Fruit fly (Drosophila melanogaster) whole organism, embryonic: ENCODE results near the gene QC.

Source experiments
- Atf6 ChIP-seq: fragments of 200-800 bp; sonication (Bioruptor generic); IDR thresholded peaks from 2 replicates; pipeline ENCODE4 v1.3.6; 2022; ENCODE audit warnings: missing biosample characterization, missing genetic modification characterization
- CG10462 ChIP-seq: fragments of 200-800 bp; sonication (Bioruptor generic); optimal IDR thresholded peaks from 2 replicates; lab custom pipeline; 2016; ENCODE audit warnings: missing biosample characterization, missing genetic modification characterization
- CG10959 ChIP-seq: fragments of 200-800 bp; sonication (Bioruptor generic); IDR thresholded peaks from 2 replicates; pipeline ENCODE4 v1.3.6; 2022; ENCODE audit warnings: missing biosample characterization, missing genetic modification characterization
- CG10979 ChIP-seq: fragments of 200-800 bp; sonication (Bioruptor generic); optimal IDR thresholded peaks from 2 replicates; lab custom pipeline; 2018; ENCODE audit warnings: missing biosample characterization, mild to moderate bottlenecking, missing genetic modification characterization, moderate library complexity
- CG11398 ChIP-seq: fragments of 200-800 bp; sonication (Bioruptor generic); optimal IDR thresholded peaks from 2 replicates; lab custom pipeline; 2016; ENCODE audit warnings: missing biosample characterization, missing genetic modification characterization
- CG12744 ChIP-seq: fragments of 200-800 bp; sonication (Bioruptor generic); optimal IDR thresholded peaks from 2 replicates; lab custom pipeline; 2016; ENCODE audit warnings: missing biosample characterization, missing genetic modification characterization
- CG13424 ChIP-seq: fragments of 200-800 bp; sonication (Bioruptor generic); optimal IDR thresholded peaks from 2 replicates; lab custom pipeline; 2019; ENCODE audit warnings: missing biosample characterization, mild to moderate bottlenecking, missing genetic modification characterization, moderate library complexity
- CG14710 ChIP-seq: fragments of 200-800 bp; sonication (Bioruptor generic); optimal IDR thresholded peaks from 3 replicates; lab custom pipeline; 2019; ENCODE audit warnings: missing biosample characterization, mild to moderate bottlenecking, missing genetic modification characterization, moderate library complexity
- CG15514 ChIP-seq: fragments of 200-800 bp; sonication (Bioruptor generic); optimal IDR thresholded peaks from 3 replicates; lab custom pipeline; 2017; ENCODE audit warnings: missing biosample characterization, missing genetic modification characterization, mild to moderate bottlenecking, moderate library complexity, missing genetic modification reagents
- CG15696 ChIP-seq: fragments of 200-800 bp; sonication (Bioruptor generic); optimal IDR thresholded peaks from 2 replicates; lab custom pipeline; 2019; ENCODE audit warnings: missing biosample characterization, mild to moderate bottlenecking, missing genetic modification characterization, moderate library complexity
- CG16813 ChIP-seq: fragments of 200-800 bp; sonication (Bioruptor generic); IDR thresholded peaks from 3 replicates; pipeline ENCODE4 v1.3.6; 2022; ENCODE audit warnings: missing biosample characterization, missing genetic modification characterization; ENCODE audit not compliant: partially characterized antibody
- CG17328 ChIP-seq: fragments of 200-800 bp; sonication (Bioruptor generic); IDR thresholded peaks from 2 replicates; pipeline ENCODE4 v1.3.6; 2022; ENCODE audit warnings: missing biosample characterization, missing genetic modification characterization
- CG17829 ChIP-seq: fragments of 200-800 bp; optimal IDR thresholded peaks from 2 replicates; lab custom pipeline; 2019; ENCODE audit warnings: missing biosample characterization, mild to moderate bottlenecking, missing genetic modification characterization, moderate library complexity
- CG1832 ChIP-seq: fragments of 200-800 bp; sonication (Bioruptor generic); optimal IDR thresholded peaks from 2 replicates; lab custom pipeline; 2017; ENCODE audit warnings: missing biosample characterization, mild to moderate bottlenecking, missing genetic modification characterization, inconsistent platforms
- CG18619 ChIP-seq: fragments of 200-800 bp; sonication (Bioruptor generic); optimal IDR thresholded peaks from 3 replicates; lab custom pipeline; 2017; ENCODE audit warnings: missing biosample characterization, mild to moderate bottlenecking, missing genetic modification characterization
- CG2875 ChIP-seq: fragments of 200-800 bp; sonication (Bioruptor generic); optimal IDR thresholded peaks from 2 replicates; lab custom pipeline; 2017; ENCODE audit warnings: missing biosample characterization, mild to moderate bottlenecking, missing genetic modification characterization, missing genetic modification reagents
- CG4328 ChIP-seq: fragments of 200-800 bp; sonication (Bioruptor generic); optimal IDR thresholded peaks from 3 replicates; lab custom pipeline; 2017; ENCODE audit warnings: missing biosample characterization, missing genetic modification reagents, missing genetic modification characterization
- CG4707 ChIP-seq: fragments of 200-800 bp; sonication (Bioruptor generic); optimal IDR thresholded peaks from 2 replicates; lab custom pipeline; 2018; ENCODE audit warnings: missing biosample characterization, mild to moderate bottlenecking, missing genetic modification characterization, moderate library complexity
- Camta ChIP-seq: fragments of 200-800 bp; sonication (Bioruptor generic); optimal IDR thresholded peaks from 2 replicates; lab custom pipeline; 2016; ENCODE audit warnings: missing biosample characterization, missing genetic modification characterization
- D19B ChIP-seq: fragments of 200-800 bp; sonication (Bioruptor generic); optimal IDR thresholded peaks from 2 replicates; lab custom pipeline; 2017; ENCODE audit warnings: missing biosample characterization, mild to moderate bottlenecking, missing genetic modification characterization
- Dref ChIP-seq: fragments of 200-800 bp; sonication (Bioruptor generic); IDR thresholded peaks from 2 replicates; pipeline ENCODE4 v1.3.6; 2022; ENCODE audit warnings: missing biosample characterization, missing genetic modification characterization
- Fer2 ChIP-seq: fragments of 200-800 bp; sonication (Bioruptor generic); optimal IDR thresholded peaks from 2 replicates; lab custom pipeline; 2018; ENCODE audit warnings: missing biosample characterization, mild to moderate bottlenecking, missing genetic modification characterization, moderate library complexity
- H2.0 ChIP-seq: fragments of 200-800 bp; sonication (Bioruptor generic); IDR thresholded peaks from 2 replicates; pipeline ENCODE4 v1.3.6; 2022; ENCODE audit warnings: missing biosample characterization, missing genetic modification characterization
- HmgZ ChIP-seq: fragments of 200-800 bp; sonication (Bioruptor generic); optimal IDR thresholded peaks from 2 replicates; lab custom pipeline; 2018; ENCODE audit warnings: missing biosample characterization, mild to moderate bottlenecking, missing genetic modification characterization
- MTF-1 ChIP-seq: fragments of 200-800 bp; sonication (Bioruptor generic); optimal IDR thresholded peaks from 2 replicates; lab custom pipeline; 2018; ENCODE audit warnings: missing biosample characterization, mild to moderate bottlenecking, missing genetic modification characterization, borderline replicate concordance
- Nf-YA ChIP-seq: fragments of 200-800 bp; sonication (Bioruptor generic); IDR thresholded peaks from 2 replicates; pipeline ENCODE4 v1.3.6; 2022; ENCODE audit warnings: missing biosample characterization, missing genetic modification characterization
- Oli ChIP-seq: fragments of 200-800 bp; sonication (Bioruptor generic); optimal IDR thresholded peaks from 2 replicates; lab custom pipeline; 2018; ENCODE audit warnings: missing biosample characterization, mild to moderate bottlenecking, missing genetic modification characterization, moderate library complexity
- Scr ChIP-seq: fragments of 200-800 bp; sonication (Bioruptor generic); IDR thresholded peaks from 2 replicates; pipeline ENCODE4 v1.3.6; 2022; ENCODE audit warnings: missing biosample characterization, missing genetic modification characterization; ENCODE audit not compliant: partially characterized antibody
- Taf1 ChIP-seq: fragments of 200-800 bp; sonication (Bioruptor generic); IDR thresholded peaks from 2 replicates; pipeline ENCODE4 v1.3.6; 2022; ENCODE audit warnings: missing biosample characterization, missing genetic modification characterization
- al ChIP-seq: fragments of 200-800 bp; sonication (Bioruptor generic); IDR thresholded peaks from 2 replicates; pipeline ENCODE4 v1.3.6; 2022; ENCODE audit warnings: missing biosample characterization, missing genetic modification characterization
- ara ChIP-seq: fragments of 200-800 bp; sonication (Bioruptor generic); IDR thresholded peaks from 2 replicates; pipeline ENCODE4 v1.3.6; 2022; ENCODE audit warnings: missing biosample characterization, missing genetic modification characterization
- cato ChIP-seq: fragments of 200-800 bp; sonication (Bioruptor generic); optimal IDR thresholded peaks from 2 replicates; lab custom pipeline; 2016; ENCODE audit warnings: missing biosample characterization, missing genetic modification characterization, borderline replicate concordance
- ci ChIP-seq: fragments of 200-800 bp; sonication (Bioruptor generic); IDR thresholded peaks from 3 replicates; pipeline ENCODE4 v1.3.6; 2022; ENCODE audit warnings: missing biosample characterization, missing genetic modification characterization
- crc ChIP-seq: fragments of 200-800 bp; sonication (Bioruptor generic); optimal IDR thresholded peaks from 2 replicates; lab custom pipeline; 2016; ENCODE audit warnings: missing biosample characterization, missing genetic modification characterization
- dysf ChIP-seq: fragments of 200-800 bp; sonication (Bioruptor generic); IDR thresholded peaks from 3 replicates; pipeline ENCODE4 v1.3.6; 2022; ENCODE audit warnings: missing biosample characterization, missing genetic modification characterization
- eve ChIP-seq, 2 experiments: fragments of >200 bp; optimal IDR thresholded peaks; 2 replicates each; lab custom pipeline; 2017; ENCODE audit warnings: missing biosample characterization in 2 of 2, missing genetic modification characterization in 2 of 2
- insv ChIP-seq, 2 experiments: fragments of 200-800 bp; sonication (Bioruptor generic); optimal IDR thresholded peaks; 3 replicates each; lab custom pipeline; 2016 to 2018; ENCODE audit warnings: missing biosample characterization in 2 of 2, missing genetic modification characterization in 2 of 2
- kay ChIP-seq: fragments of 200-800 bp; sonication (Bioruptor generic); optimal IDR thresholded peaks from 2 replicates; lab custom pipeline; 2016; ENCODE audit warnings: missing biosample characterization, missing genetic modification characterization
- kni ChIP-seq: fragments of 200-800 bp; sonication (Bioruptor generic); optimal IDR thresholded peaks from 3 replicates; lab custom pipeline; 2017; ENCODE audit warnings: mild to moderate bottlenecking, missing biosample characterization, missing genetic modification reagents, missing genetic modification characterization
- mld ChIP-seq: fragments of 200-800 bp; sonication (Bioruptor generic); IDR thresholded peaks from 3 replicates; pipeline ENCODE4 v1.3.6; 2022; ENCODE audit warnings: missing biosample characterization, missing genetic modification characterization; ENCODE audit not compliant: partially characterized antibody
- psq ChIP-seq: fragments of 200-800 bp; sonication (Bioruptor generic); optimal IDR thresholded peaks from 2 replicates; lab custom pipeline; 2017; ENCODE audit warnings: missing biosample characterization, missing genetic modification characterization
- seq ChIP-seq: fragments of 200-800 bp; sonication (Bioruptor generic); IDR thresholded peaks from 2 replicates; pipeline ENCODE4 v1.3.6; 2022; ENCODE audit warnings: missing biosample characterization, missing genetic modification characterization
- stc ChIP-seq: fragments of 200-800 bp; sonication (Bioruptor generic); IDR thresholded peaks from 2 replicates; pipeline ENCODE4 v1.3.6; 2022; ENCODE audit warnings: missing biosample characterization, missing genetic modification characterization
- stwl ChIP-seq: fragments of 200-800 bp; sonication (Bioruptor generic); optimal IDR thresholded peaks from 3 replicates; lab custom pipeline; 2018; ENCODE audit warnings: missing biosample characterization, mild to moderate bottlenecking, missing genetic modification characterization, moderate library complexity
- tna ChIP-seq: fragments of 200-800 bp; sonication (Bioruptor generic); IDR thresholded peaks from 2 replicates; pipeline ENCODE4 v1.3.6; 2022; ENCODE audit warnings: missing biosample characterization, missing genetic modification characterization; ENCODE audit not compliant: partially characterized antibody
- trh ChIP-seq: fragments of 200-800 bp; sonication (Bioruptor generic); optimal IDR thresholded peaks from 2 replicates; lab custom pipeline; 2016; ENCODE audit warnings: missing biosample characterization, missing genetic modification characterization
- wek ChIP-seq: fragments of 200-800 bp; sonication (Bioruptor generic); optimal IDR thresholded peaks from 3 replicates; lab custom pipeline; 2018; ENCODE audit warnings: missing biosample characterization, mild to moderate bottlenecking, missing genetic modification characterization, moderate library complexity
- zf30C ChIP-seq: fragments of 200-800 bp; sonication (Bioruptor generic); optimal IDR thresholded peaks from 3 replicates; lab custom pipeline; 2018; ENCODE audit warnings: missing biosample characterization, mild to moderate bottlenecking, missing genetic modification characterization

The QC gene

DNA sequence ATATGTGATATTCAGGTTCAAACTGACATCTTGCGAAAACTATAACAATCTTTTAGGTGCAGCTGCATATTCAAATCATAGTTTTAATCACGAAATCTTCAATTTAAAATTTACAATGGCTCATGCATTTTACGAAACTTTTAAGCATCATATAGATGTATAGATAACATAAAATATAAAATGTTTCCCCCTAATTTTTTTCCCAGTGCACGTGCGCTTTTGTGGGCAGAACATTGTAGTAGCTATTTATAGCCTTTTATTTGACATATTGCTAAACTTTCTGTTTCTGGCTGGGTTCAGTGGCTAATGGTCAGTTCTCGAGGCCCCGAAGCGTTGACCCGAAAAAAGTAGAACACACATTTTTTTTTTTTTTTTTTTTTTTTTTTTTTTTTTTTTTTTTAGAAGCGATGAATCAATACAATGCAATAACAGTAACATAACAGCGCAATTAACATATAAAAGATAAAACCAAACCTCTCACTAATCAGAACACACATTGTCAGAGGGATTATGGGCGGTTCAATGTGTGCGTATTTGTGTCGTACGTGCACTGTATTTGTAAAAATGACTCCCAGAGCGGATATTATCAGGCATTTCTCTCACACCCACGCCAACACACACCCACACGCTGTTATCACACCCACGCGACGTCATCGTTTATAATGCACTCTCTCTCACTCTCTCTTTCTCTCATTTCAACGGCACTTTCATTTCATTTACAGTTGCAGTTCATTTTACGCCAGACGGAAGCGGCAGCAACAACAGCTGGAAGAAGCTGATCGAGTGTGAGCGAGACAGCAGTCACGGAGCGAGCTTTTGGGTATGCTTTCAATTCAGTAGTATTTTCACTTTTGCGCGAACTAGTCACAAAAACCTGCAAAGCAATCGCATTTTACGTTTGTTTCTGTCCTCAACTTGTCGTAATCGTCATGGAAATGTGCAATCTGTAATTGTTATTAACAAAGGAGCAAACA, 24.0 kb upstream of the QC start (continued):
- no peak for TF ChIP-seq Nf-YA (GFP tag; lab: Robert Waterston, UW)
- TF ChIP-seq ci (GFP tag; lab: Robert Waterston, UW) = peak; percentile 64; the same call in 2 of the 3 replicates
- peak; percentile 4 for TF ChIP-seq crc (GFP tag; lab: Kevin White, UChicago)
- TF ChIP-seq CG18619 = peak; percentile 22
- TF ChIP-seq CG11398 (GFP tag; lab: Kevin White, UChicago) = peak; percentile 29
- no peak for TF ChIP-seq MTF-1 (GFP tag; lab: Kevin White, UChicago)
- TF ChIP-seq Dref = no peak
- TF ChIP-seq Taf1 (GFP tag; lab: Robert Waterston, UW) = no peak
- TF ChIP-seq tna (GFP tag; lab: Robert Waterston, UW) = no peak
- no peak for TF ChIP-seq trh (GFP tag; lab: Kevin White, UChicago)
- no peak for TF ChIP-seq CG15696 (tag; lab: Kevin White, UChicago)
- no peak for TF ChIP-seq Camta
- TF ChIP-seq psq (GFP tag; lab: Kevin White, UChicago) = no peak
- TF ChIP-seq insv (GFP tag; optimal IDR thresholded peaks at IDR 0.05; lab: Kevin White, UChicago) = no peak
- no peak for TF ChIP-seq mld
- peak; percentile 16 for TF ChIP-seq wek (GFP tag; lab: Kevin White, UChicago)
- TF ChIP-seq seq = 0 out of 2 replicates have a peak, but pooled peaks have one; percentile 38
- TF ChIP-seq cato = no peak
- TF ChIP-seq stc (GFP tag; lab: Robert Waterston, UW) = no peak
- TF ChIP-seq Scr (GFP tag; lab: Robert Waterston, UW) = no peak
- peak; percentile 46 for TF ChIP-seq CG4707 (GFP tag; lab: Kevin White, UChicago)
- TF ChIP-seq Atf6 = peak; percentile 35; the same call in 1 of the 2 replicates
- TF ChIP-seq CG2875 = peak; percentile 53
- TF ChIP-seq stwl = no peak
- no peak for TF ChIP-seq CG16813 (GFP tag; lab: Robert Waterston, UW)
- peak; percentile 74 for TF ChIP-seq kni (GFP tag; lab: Kevin White, UChicago)
- TF ChIP-seq H2.0 (GFP tag; lab: Robert Waterston, UW) = peak; percentile 22
- TF ChIP-seq ara (GFP tag; lab: Robert Waterston, UW) = 0 out of 2 replicates have a peak, but pooled peaks have one; percentile 28
- peak; percentile 58 for TF ChIP-seq CG13424 (tag; lab: Kevin White, UChicago)
- TF ChIP-seq CG12744 (GFP tag; lab: Kevin White, UChicago) = peak; percentile 5
- peak; percentile 52; the same call in 2 of the 3 replicates for TF ChIP-seq dysf
- TF ChIP-seq Oli (tag; lab: Kevin White, UChicago) = peak; percentile 71
- TF ChIP-seq CG4328 = no peak
- TF ChIP-seq CG17829 (tag; lab: Kevin White, UChicago) = peak; percentile 28
- TF ChIP-seq CG10462 (GFP tag; lab: Kevin White, UChicago) = peak; percentile 17
- no peak for TF ChIP-seq Fer2
- TF ChIP-seq eve (GFP tag; optimal IDR thresholded peaks at IDR 0.05; lab: Kevin White, UChicago) = no peak
- TF ChIP-seq CG10979 (tag; lab: Kevin White, UChicago) = peak; percentile 17
- no peak for TF ChIP-seq kay
- peak; percentile 28 for TF ChIP-seq D19B (GFP tag; lab: Kevin White, UChicago)
- peak; percentile 15 for TF ChIP-seq zf30C
- peak; percentile 54 for TF ChIP-seq CG1832 (GFP tag; lab: Kevin White, UChicago)
- TF ChIP-seq al (GFP tag; lab: Robert Waterston, UW) = no peak
- TF ChIP-seq CG17328 = peak; percentile 61
- TF ChIP-seq HmgZ (tag; lab: Kevin White, UChicago) = peak; percentile 26
- TF ChIP-seq CG14710 (tag; lab: Kevin White, UChicago) = no peak
- peak; percentile 92 for TF ChIP-seq CG15514
- no peak for TF ChIP-seq CG10959 (GFP tag; lab: Robert Waterston, UW)
